Worm (Caenorhabditis elegans) whole organism, young adult: Measurements from ENCODE around the gene F53H4.6.

Source experiments
- F49E8.2 ChIP-seq: sonication (generic microtip); optimal IDR thresholded peaks from 3 replicates; lab custom pipeline; 2017; ENCODE audit warnings: missing genetic modification characterization, mild to moderate bottlenecking, missing compliant biosample characterization, antibody characterized with exemption, moderate library complexity; ENCODE audit not compliant: insufficient read depth
- Y56A3A.18 ChIP-seq: fragments of 200-800 bp; sonication (Bioruptor generic); IDR thresholded peaks from 2 replicates; pipeline ENCODE4 v1.3.6; 2022; ENCODE audit warnings: missing genetic modification reagents, missing genetic modification characterization, missing compliant biosample characterization
- ZK185.1 ChIP-seq: sonication (generic microtip); optimal IDR thresholded peaks from 2 replicates; lab custom pipeline; 2016; ENCODE audit warnings: mild to moderate bottlenecking, missing genetic modification characterization, missing compliant biosample characterization; ENCODE audit not compliant: poor library complexity, severe bottlenecking
- ceh-27 ChIP-seq: fragments of 200-800 bp; sonication (Bioruptor generic); optimal IDR thresholded peaks from 2 replicates; lab custom pipeline; 2018; ENCODE audit warnings: mild to moderate bottlenecking, missing genetic modification characterization, moderate library complexity, missing compliant biosample characterization
- hsf-1 ChIP-seq: fragments of 200-800 bp; sonication (Bioruptor generic); IDR thresholded peaks from 2 replicates; pipeline ENCODE4 v1.3.6; 2022; ENCODE audit warnings: missing genetic modification reagents, missing genetic modification characterization, missing compliant biosample characterization
- let-607 ChIP-seq, 2 experiments: fragments of 200-800 bp in 1 of 2; sonication (Bioruptor generic) in 1 of 2; sonication (generic microtip) in 1 of 2; optimal IDR thresholded peaks; 2 replicates each; lab custom pipeline; 2016 to 2018; ENCODE audit warnings: mild to moderate bottlenecking in 2 of 2, missing compliant biosample characterization in 2 of 2, missing genetic modification characterization in 2 of 2, moderate library complexity in 2 of 2, missing genotype in 1 of 2
- pha-4 ChIP-seq: fragments of 150-350 bp; sonication (generic microtip); optimal IDR thresholded peaks from 2 replicates; lab custom pipeline; 2014; ENCODE audit warnings: missing biosample characterization, missing genetic modification reagents, missing genetic modification characterization
- snpc-3.4 ChIP-seq: sonication (generic microtip); optimal IDR thresholded peaks from 2 replicates; lab custom pipeline; 2017; ENCODE audit warnings: missing genetic modification characterization, mild to moderate bottlenecking, missing compliant biosample characterization, antibody characterized with exemption, moderate library complexity, missing genotype, missing genetic modification reagents
- snpc-4 ChIP-seq, 5 experiments: fragments of 150-350 bp in 1 of 5; sonication (generic microtip) in 4 of 5; optimal IDR thresholded peaks; 2 replicates each; lab custom pipeline; 2014 to 2018; ENCODE audit warnings: missing genetic modification characterization in 5 of 5, missing biosample characterization in 3 of 5, antibody characterized with exemption in 2 of 5, mild to moderate bottlenecking in 2 of 5, missing compliant biosample characterization in 2 of 5, missing genotype in 2 of 5, moderate library complexity in 2 of 5, missing genetic modification reagents in 1 of 5
- tlf-1 ChIP-seq: fragments of 200-800 bp; sonication (Bioruptor generic); optimal IDR thresholded peaks from 2 replicates; lab custom pipeline; 2018; ENCODE audit warnings: mild to moderate bottlenecking, missing genetic modification characterization, missing compliant biosample characterization
- unc-62 ChIP-seq: fragments of 150-350 bp; optimal IDR thresholded peaks from 2 replicates; lab custom pipeline; 2014; ENCODE audit warnings: missing biosample characterization, missing genetic modification reagents, missing genetic modification characterization

ce11 chrX:15847543-15848087 lies 12.8 kb downstream of the F53H4.6 start, which contains the start of gene F59F4.3:
- TF ChIP-seq snpc-4 (GFP tag; optimal IDR thresholded peaks at IDR 0.05; lab: Kevin White, UChicago) (no peak), snpc-4 (tag; optimal IDR thresholded peaks at IDR 0.05; lab: Kevin White, UChicago) (no peak), ZK185.1 (tag; lab: Kevin White, UChicago) (no peak), let-607 (tag; optimal IDR thresholded peaks at IDR 0.05; lab: Kevin White, UChicago) (no peak), snpc-3.4 (tag; lab: Kevin White, UChicago) (no peak), ceh-27 (GFP tag; lab: Kevin White, UChicago) (no peak), F49E8.2 (no peak), hsf-1 (no peak), tlf-1 (no peak), Y56A3A.18 (GFP tag; lab: Robert Waterston, UW) (no peak), unc-62 (no peak), pha-4 (tag; lab: Kevin White, UChicago) (no peak)
